Worm (Caenorhabditis elegans) whole organism, L2 larva: ENCODE data around the gene F31F7.2.
A peak's percentile ranks its signal among the peaks of the same experiment; 100 is the strongest.

Experiments
- C34F6.9 ChIP-seq: fragments of 150-350 bp; optimal IDR thresholded peaks from 2 replicates; lab custom pipeline; 2014; ENCODE audit warnings: missing biosample characterization, missing genetic modification characterization
- F13H6.1 ChIP-seq: sonication (generic microtip); optimal IDR thresholded peaks from 2 replicates; lab custom pipeline; 2016; ENCODE audit warnings: missing genetic modification characterization, missing compliant biosample characterization
- R02D3.7 ChIP-seq: fragments of 150-350 bp; optimal IDR thresholded peaks from 2 replicates; lab custom pipeline; 2014; ENCODE audit warnings: missing biosample characterization, missing genetic modification characterization
- Y55F3AM.14 ChIP-seq: fragments of 200-800 bp; sonication (Bioruptor generic); optimal IDR thresholded peaks from 2 replicates; lab custom pipeline; 2018; ENCODE audit warnings: mild to moderate bottlenecking, missing genetic modification characterization, missing compliant biosample characterization
- ZK546.5 ChIP-seq: sonication (generic microtip); optimal IDR thresholded peaks from 2 replicates; lab custom pipeline; 2017; ENCODE audit warnings: missing biosample characterization, missing genetic modification characterization
- alr-1 ChIP-seq: fragments of 150-350 bp; optimal IDR thresholded peaks from 2 replicates; lab custom pipeline; 2014; ENCODE audit warnings: missing biosample characterization, missing genetic modification characterization
- aly-2 ChIP-seq: fragments of 150-350 bp; optimal IDR thresholded peaks from 2 replicates; lab custom pipeline; 2014; ENCODE audit warnings: missing biosample characterization, missing genetic modification characterization
- ama-1 ChIP-seq: fragments of 150-350 bp; optimal IDR thresholded peaks from 2 replicates; lab custom pipeline; 2018; ENCODE audit warnings: inconsistent platforms
- blmp-1 ChIP-seq: sonication (generic microtip); optimal IDR thresholded peaks from 2 replicates; lab custom pipeline; 2017; ENCODE audit warnings: missing genetic modification characterization, mild to moderate bottlenecking, missing compliant biosample characterization, antibody characterized with exemption, moderate library complexity; ENCODE audit not compliant: insufficient read depth
- ceh-16 ChIP-seq: fragments of 150-350 bp; optimal IDR thresholded peaks from 2 replicates; lab custom pipeline; 2014; ENCODE audit warnings: missing biosample characterization, missing genetic modification characterization
- ceh-82 ChIP-seq: fragments of 150-350 bp; optimal IDR thresholded peaks from 2 replicates; lab custom pipeline; 2014; ENCODE audit warnings: missing biosample characterization, missing genetic modification characterization
- crh-2 ChIP-seq: sonication (generic microtip); optimal IDR thresholded peaks from 2 replicates; lab custom pipeline; 2017; ENCODE audit warnings: missing biosample characterization, missing genetic modification characterization
- dmd-4 ChIP-seq: sonication (generic microtip); optimal IDR thresholded peaks from 2 replicates; lab custom pipeline; 2017; ENCODE audit warnings: missing biosample characterization, missing genetic modification characterization
- egl-27 ChIP-seq: sonication (generic microtip); optimal IDR thresholded peaks from 3 replicates; lab custom pipeline; 2017; ENCODE audit warnings: missing biosample characterization, missing genetic modification reagents, missing genetic modification characterization
- elt-1 ChIP-seq: fragments of 150-350 bp; optimal IDR thresholded peaks from 2 replicates; lab custom pipeline; 2014; ENCODE audit warnings: missing biosample characterization, missing genetic modification characterization
- elt-3 ChIP-seq: sonication (generic microtip); optimal IDR thresholded peaks from 2 replicates; lab custom pipeline; 2017; ENCODE audit warnings: missing biosample characterization, missing genetic modification characterization
- fos-1 ChIP-seq: fragments of 150-350 bp; optimal IDR thresholded peaks from 2 replicates; lab custom pipeline; 2014; ENCODE audit warnings: missing biosample characterization, missing genetic modification characterization
- gmeb-1 ChIP-seq: fragments of 150-350 bp; optimal IDR thresholded peaks from 2 replicates; lab custom pipeline; 2014; ENCODE audit warnings: missing biosample characterization, missing genetic modification characterization
- lin-11 ChIP-seq: fragments of 150-350 bp; sonication (generic microtip); optimal IDR thresholded peaks from 2 replicates; lab custom pipeline; 2014; ENCODE audit warnings: missing biosample characterization, missing genetic modification characterization, inconsistent platforms, mixed read lengths
- lin-13 ChIP-seq: fragments of 150-350 bp; optimal IDR thresholded peaks from 2 replicates; lab custom pipeline; 2014; ENCODE audit warnings: missing biosample characterization, missing genetic modification reagents, missing genetic modification characterization
- lin-39 ChIP-seq: fragments of 150-350 bp; optimal IDR thresholded peaks from 2 replicates; lab custom pipeline; 2014; ENCODE audit warnings: missing biosample characterization, missing genetic modification reagents, missing genetic modification characterization
- lsy-2 ChIP-seq, 2 experiments: fragments of 150-350 bp in 1 of 2; sonication (generic microtip) in 1 of 2; optimal IDR thresholded peaks; 2 replicates each; lab custom pipeline; 2014 to 2017; ENCODE audit warnings: missing biosample characterization in 2 of 2, missing genetic modification characterization in 2 of 2
- mab-5 ChIP-seq: fragments of 150-350 bp; optimal IDR thresholded peaks from 2 replicates; lab custom pipeline; 2014; ENCODE audit warnings: missing biosample characterization, missing genetic modification characterization
- mbf-1 ChIP-seq: sonication (generic microtip); optimal IDR thresholded peaks from 2 replicates; lab custom pipeline; 2017; ENCODE audit warnings: missing biosample characterization, missing genetic modification characterization
- mdl-1 ChIP-seq, 2 experiments: fragments of 150-350 bp in 1 of 2; sonication (generic microtip) in 1 of 2; optimal IDR thresholded peaks; 2 replicates each; lab custom pipeline; 2017; ENCODE audit warnings: missing biosample characterization in 2 of 2, missing genetic modification characterization in 2 of 2
- nhr-10 ChIP-seq: sonication (generic microtip); optimal IDR thresholded peaks from 2 replicates; lab custom pipeline; 2017; ENCODE audit warnings: missing biosample characterization, missing genetic modification characterization
- nhr-11 ChIP-seq: fragments of 150-350 bp; optimal IDR thresholded peaks from 2 replicates; lab custom pipeline; 2014; ENCODE audit warnings: missing biosample characterization, missing genetic modification characterization
- nhr-12 ChIP-seq: fragments of 150-350 bp; optimal IDR thresholded peaks from 2 replicates; lab custom pipeline; 2014; ENCODE audit warnings: missing biosample characterization, missing genetic modification characterization
- nhr-129 ChIP-seq: fragments of 150-350 bp; optimal IDR thresholded peaks from 2 replicates; lab custom pipeline; 2014; ENCODE audit warnings: missing biosample characterization, missing genetic modification characterization
- nhr-21 ChIP-seq: fragments of 150-350 bp; optimal IDR thresholded peaks from 2 replicates; lab custom pipeline; 2014; ENCODE audit warnings: missing biosample characterization, missing genetic modification characterization
- nhr-23 ChIP-seq: fragments of 150-350 bp; optimal IDR thresholded peaks from 2 replicates; lab custom pipeline; 2014; ENCODE audit warnings: missing biosample characterization, missing genetic modification reagents, missing genetic modification characterization
- nhr-237 ChIP-seq: fragments of 150-350 bp; optimal IDR thresholded peaks from 2 replicates; lab custom pipeline; 2014; ENCODE audit warnings: missing biosample characterization, missing genetic modification characterization
- nhr-25 ChIP-seq: fragments of 150-350 bp; sonication (generic microtip); optimal IDR thresholded peaks from 3 replicates; lab custom pipeline; 2014; ENCODE audit warnings: missing biosample characterization, missing genetic modification characterization
- nhr-6 ChIP-seq: fragments of 150-350 bp; optimal IDR thresholded peaks from 2 replicates; lab custom pipeline; 2014; ENCODE audit warnings: missing biosample characterization, missing genetic modification characterization
- nhr-77 ChIP-seq: fragments of 150-350 bp; optimal IDR thresholded peaks from 2 replicates; lab custom pipeline; 2014; ENCODE audit warnings: missing biosample characterization, missing genetic modification characterization
- peb-1 ChIP-seq: fragments of 150-350 bp; optimal IDR thresholded peaks from 2 replicates; lab custom pipeline; 2014; ENCODE audit warnings: missing biosample characterization, missing genetic modification characterization
- sem-4 ChIP-seq: fragments of 150-350 bp; optimal IDR thresholded peaks from 2 replicates; lab custom pipeline; 2014; ENCODE audit warnings: missing biosample characterization, missing genetic modification reagents, missing genetic modification characterization
- skn-1 ChIP-seq: sonication (generic microtip); optimal IDR thresholded peaks from 2 replicates; lab custom pipeline; 2017; ENCODE audit warnings: missing biosample characterization, missing genetic modification characterization
- sma-3 ChIP-seq: sonication (generic microtip); optimal IDR thresholded peaks from 2 replicates; lab custom pipeline; 2016; ENCODE audit warnings: missing genetic modification reagents, missing genetic modification characterization, missing compliant biosample characterization
- sma-9 ChIP-seq, 2 experiments: fragments of 150-350 bp in 1 of 2; sonication (generic microtip) in 1 of 2; optimal IDR thresholded peaks; 2 replicates each; lab custom pipeline; 2014 to 2016; ENCODE audit warnings: missing genetic modification characterization in 2 of 2, mild to moderate bottlenecking in 1 of 2, missing biosample characterization in 1 of 2, missing compliant biosample characterization in 1 of 2, missing genetic modification reagents in 1 of 2, moderate library complexity in 1 of 2
- snpc-4 ChIP-seq: fragments of 150-350 bp; optimal IDR thresholded peaks from 2 replicates; lab custom pipeline; 2014; ENCODE audit warnings: missing biosample characterization, missing genetic modification characterization
- unc-39 ChIP-seq: fragments of 150-350 bp; optimal IDR thresholded peaks from 2 replicates; lab custom pipeline; 2014; ENCODE audit warnings: missing biosample characterization, missing genetic modification characterization
- unc-55 ChIP-seq: fragments of 150-350 bp; sonication (generic microtip); optimal IDR thresholded peaks from 3 replicates; lab custom pipeline; 2014; ENCODE audit warnings: missing biosample characterization, missing genetic modification reagents, missing genetic modification characterization
- unc-62 ChIP-seq: fragments of 150-350 bp; optimal IDR thresholded peaks from 2 replicates; lab custom pipeline; 2014; ENCODE audit warnings: missing biosample characterization, missing genetic modification reagents, missing genetic modification characterization
- zag-1 ChIP-seq: fragments of 150-350 bp; optimal IDR thresholded peaks from 2 replicates; lab custom pipeline; 2014; ENCODE audit warnings: missing biosample characterization, missing genetic modification characterization
- ztf-1 ChIP-seq: fragments of 200-800 bp; sonication (Bioruptor generic); conservative IDR thresholded peaks from 2 replicates; pipeline ENCODE4 v1.3.6; 2022; ENCODE audit warnings: missing genetic modification characterization, missing compliant biosample characterization
- ztf-11 ChIP-seq: sonication (generic microtip); optimal IDR thresholded peaks from 2 replicates; lab custom pipeline; 2017; ENCODE audit warnings: missing biosample characterization, missing genetic modification characterization
- ztf-4 ChIP-seq: fragments of 150-350 bp; optimal IDR thresholded peaks from 2 replicates; lab custom pipeline; 2014; ENCODE audit warnings: missing biosample characterization, missing genetic modification characterization

The F31F7.2 gene

DNA sequence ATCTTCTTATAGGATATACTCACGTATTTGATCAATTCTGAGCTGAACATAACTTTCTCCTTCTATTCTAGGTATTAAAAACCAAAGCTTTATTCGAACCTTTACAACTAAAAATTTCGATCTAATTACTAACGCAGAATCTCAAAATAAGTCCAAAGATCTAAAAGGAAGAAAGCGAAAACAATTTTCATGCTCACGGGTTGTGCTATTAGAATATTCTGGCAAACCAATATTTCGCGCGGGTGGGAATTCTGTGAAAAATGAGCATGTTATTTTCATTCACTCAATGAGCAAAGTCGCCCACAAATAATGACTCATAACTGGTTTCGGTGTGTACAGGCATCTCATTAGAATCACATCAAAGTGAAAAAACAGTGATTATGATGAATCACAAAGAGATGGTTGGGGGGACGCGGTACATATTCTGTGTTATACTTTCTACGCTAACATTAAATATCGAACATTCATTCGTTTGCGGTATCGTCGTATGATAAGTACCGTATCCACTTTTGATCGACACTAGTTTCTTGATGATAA, 41.7 kb upstream of the F31F7.2 start:
- peak; percentile 7 for TF ChIP-seq C34F6.9 (tag; lab: Kevin White, UChicago)
- no peak for TF ChIP-seq nhr-77 (tag; lab: Kevin White, UChicago)

ce11 chrV:6229457-6229949, 41.1 kb upstream of the F31F7.2 start:
- TF ChIP-seq crh-2 (peak; percentile 81), nhr-237 (tag; lab: Kevin White, UChicago) (no peak), mdl-1 (tag; optimal IDR thresholded peaks at IDR 0.05; lab: Kevin White, UChicago) (peak in 1 of 2 experiments; percentile 75), unc-62 (GFP tag; lab: Kevin White, UChicago) (peak; percentile 44), nhr-6 (tag; lab: Kevin White, UChicago) (peak; percentile 6), fos-1 (tag; lab: Kevin White, UChicago) (peak; percentile 87), aly-2 (tag; lab: Kevin White, UChicago) (no peak), lin-13 (GFP tag; lab: Kevin White, UChicago) (no peak), R02D3.7 (no peak), F13H6.1 (tag; lab: Kevin White, UChicago) (peak; percentile 88), ztf-4 (tag; lab: Kevin White, UChicago) (peak; percentile 61), ceh-16 (tag; lab: Kevin White, UChicago) (peak; percentile 28), lin-11 (no peak), lin-39 (tag; lab: Kevin White, UChicago) (no peak), ama-1 (lab: Kevin White, UChicago) (peak; percentile 20), ztf-11 (no peak), nhr-12 (no peak), peb-1 (no peak), gmeb-1 (tag; lab: Kevin White, UChicago) (peak; percentile 73), nhr-25 (tag; lab: Kevin White, UChicago) (peak; percentile 58), nhr-11 (no peak), elt-3 (no peak), C34F6.9 (tag; lab: Kevin White, UChicago) (peak; percentile 47), skn-1 (no peak), lsy-2 (tag; optimal IDR thresholded peaks at IDR 0.05; lab: Kevin White, UChicago) (peak; percentile 28 to 63), blmp-1 (tag; lab: Kevin White, UChicago) (peak; percentile 66), elt-1 (tag; lab: Kevin White, UChicago) (peak; percentile 46), nhr-77 (tag; lab: Kevin White, UChicago) (no peak), zag-1 (tag; lab: Kevin White, UChicago) (no peak), egl-27 (tag; lab: Kevin White, UChicago) (peak; percentile 85), sma-3 (peak; percentile 85), snpc-4 (tag; lab: Kevin White, UChicago) (no peak), dmd-4 (no peak), ztf-1 (GFP tag; lab: Robert Waterston, UW) (no peak), Y55F3AM.14 (GFP tag; lab: Kevin White, UChicago) (peak; percentile 77), ZK546.5 (no peak), sma-9 (GFP tag; optimal IDR thresholded peaks at IDR 0.05; lab: Kevin White, UChicago) (peak; percentile 88), sma-9 (tag; optimal IDR thresholded peaks at IDR 0.05; lab: Kevin White, UChicago) (no peak), alr-1 (tag; lab: Kevin White, UChicago) (no peak), unc-39 (tag; lab: Kevin White, UChicago) (no peak), mab-5 (tag; lab: Kevin White, UChicago) (no peak), nhr-10 (tag; lab: Kevin White, UChicago) (peak; percentile 54), nhr-129 (tag; lab: Kevin White, UChicago) (peak; percentile 89), nhr-23 (tag; lab: Kevin White, UChicago) (no peak), unc-55 (GFP tag; lab: Kevin White, UChicago) (no peak), ceh-82 (no peak), nhr-21 (tag; lab: Kevin White, UChicago) (peak; percentile 91), mbf-1 (tag; lab: Kevin White, UChicago) (no peak), sem-4 (tag; lab: Kevin White, UChicago) (peak; percentile 76)
